Fruit fly (Drosophila melanogaster): ENCODE results near the gene Top3alpha.
A peak's percentile ranks its signal among the peaks of the same experiment; 100 is the strongest.

Top3alpha gene

dm6 chr2L:19517154-19517814, 19.3 kb downstream of the Top3alpha start, which contains the start of gene Hasp:
Gene Hasp (minus strand): TSS chr2L:19517204.
- peak; percentile 25 for TF ChIP-seq CG5204 (GFP tag; optimal IDR thresholded peaks at IDR 0.05)
- no peak for TF ChIP-seq kay (GFP tag; ENCODE audit: borderline replicate concordance)
- peak; percentile 25 for TF ChIP-seq CG7045 (GFP tag; optimal IDR thresholded peaks at IDR 0.05)
- TF ChIP-seq CG14711 (tag; optimal IDR thresholded peaks at IDR 0.05), result peak; percentile 8

dm6 chr2L:19518636-19519086, 20.7 kb downstream of the Top3alpha start, which contains the start of gene CG10132:
Gene CG10132 (plus strand): TSS chr2L:19518824.
- TF ChIP-seq CG7045 (GFP tag; optimal IDR thresholded peaks at IDR 0.05), result no peak
- TF ChIP-seq Hr96 (GFP tag; optimal IDR thresholded peaks at IDR 0.05), result no peak

- TF ChIP-seq CG12768 (GFP tag; optimal IDR thresholded peaks at IDR 0.05) (peak; percentile 4), CG5204 (GFP tag; optimal IDR thresholded peaks at IDR 0.05) (no peak)
Measured at dm6 chr2L:19519611-19520010, 21.6 kb downstream of the Top3alpha start.

DNA sequence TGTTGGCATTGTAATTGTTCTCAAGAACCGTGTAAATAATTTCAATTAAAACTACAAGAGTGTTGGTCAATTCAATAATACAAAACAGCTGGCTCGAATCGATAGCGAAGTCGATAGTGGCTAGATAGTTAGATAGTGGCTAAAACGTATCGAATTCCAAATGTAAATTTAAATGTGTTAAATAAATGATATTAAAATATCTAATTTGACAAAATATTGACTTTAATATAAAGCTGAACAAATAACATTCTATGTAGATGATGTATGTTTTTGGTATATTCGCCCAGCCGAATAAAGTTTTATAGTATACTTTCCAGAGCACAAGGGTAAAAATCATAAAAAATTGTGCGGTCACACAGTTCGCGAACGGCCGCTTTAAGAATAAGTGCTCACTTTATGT, 28.3 kb downstream of the Top3alpha start, which contains the start of the genes Dpm1 and CG10137:
TSS of gene Dpm1 (minus strand) at position 53 of the 400 bp plus-strand sequence.
TSS of gene CG10137 (plus strand) at position 371 of the 400 bp plus-strand sequence.
- TF ChIP-seq Clk (GFP tag; optimal IDR thresholded peaks at IDR 0.05) (no peak), Mnt (GFP tag; optimal IDR thresholded peaks at IDR 0.05) (peak; percentile 12), CG1620 (GFP tag; optimal IDR thresholded peaks at IDR 0.05) (peak; percentile 30), kay (GFP tag; ENCODE audit: borderline replicate concordance) (no peak), cic (GFP tag; optimal IDR thresholded peaks at IDR 0.05) (no peak), CG7101 (tag; optimal IDR thresholded peaks at IDR 0.05) (peak; percentile 26), CG11617 (GFP tag; optimal IDR thresholded peaks at IDR 0.05) (no peak), Hr96 (GFP tag; optimal IDR thresholded peaks at IDR 0.05) (no peak), pad (GFP tag; optimal IDR thresholded peaks at IDR 0.05) (peak; percentile 19), bab1 (GFP tag; optimal IDR thresholded peaks at IDR 0.05) (peak; percentile 60), ovo (GFP tag; optimal IDR thresholded peaks at IDR 0.05) (no peak), Crg-1 (GFP tag; optimal IDR thresholded peaks at IDR 0.05) (no peak)

DNA sequence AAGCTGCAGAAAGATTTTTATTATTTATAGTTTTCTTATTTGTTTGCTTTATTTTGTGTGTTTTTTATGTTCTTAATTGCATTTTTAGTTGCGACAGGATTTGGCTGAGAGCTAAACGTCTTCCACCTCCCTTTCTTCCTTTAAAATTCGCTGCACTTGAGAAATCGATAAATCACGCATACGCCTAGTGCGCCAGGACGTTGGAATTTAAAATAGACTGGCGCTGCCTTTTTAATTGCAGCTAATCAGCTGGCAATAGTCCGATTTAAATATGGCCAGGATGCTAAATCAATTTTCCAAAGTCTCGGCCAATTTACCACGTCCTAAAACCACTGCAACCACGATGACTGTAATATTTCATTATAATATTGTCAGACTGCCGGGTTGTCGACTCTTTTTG, 28.9 kb downstream of the Top3alpha start:
- no peak for TF ChIP-seq toe (GFP tag; optimal IDR thresholded peaks at IDR 0.05)

DNA sequence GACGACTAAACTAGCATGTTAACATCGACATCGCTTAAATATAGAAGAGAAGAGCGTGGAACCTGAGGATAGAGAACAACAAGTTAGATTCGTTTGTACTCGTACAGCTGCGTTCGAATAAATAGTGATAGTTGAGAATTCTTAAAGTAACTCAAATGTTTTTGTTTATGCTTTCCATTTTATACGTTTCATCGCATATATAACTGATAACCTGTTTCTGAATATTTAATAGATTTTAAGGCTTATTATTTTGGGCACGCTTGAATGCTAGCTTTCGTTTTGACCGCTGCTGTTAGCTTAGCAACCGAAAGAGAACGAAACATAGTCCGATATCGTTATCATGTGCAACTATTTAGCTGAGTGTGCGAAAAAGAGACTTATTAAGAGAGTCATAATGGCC, 30.3 kb downstream of the Top3alpha start:
- TF ChIP-seq CG33017 (tag; optimal IDR thresholded peaks at IDR 0.05), result peak; percentile 100
- peak; percentile 99 for TF ChIP-seq kay (GFP tag; ENCODE audit: borderline replicate concordance)
- peak; percentile 97 for TF ChIP-seq cic (GFP tag; optimal IDR thresholded peaks at IDR 0.05)
- no peak for TF ChIP-seq cnc (optimal IDR thresholded peaks at IDR 0.05)
- peak; percentile 98 for TF ChIP-seq Hr96 (GFP tag; optimal IDR thresholded peaks at IDR 0.05)
- TF ChIP-seq CG12768 (GFP tag; optimal IDR thresholded peaks at IDR 0.05), result peak; percentile 99
- TF ChIP-seq bab1 (GFP tag; optimal IDR thresholded peaks at IDR 0.05), result peak; percentile 99
- TF ChIP-seq tj (GFP tag; optimal IDR thresholded peaks at IDR 0.05), result peak; percentile 86
- peak; percentile 96 for TF ChIP-seq toe (GFP tag; optimal IDR thresholded peaks at IDR 0.05)
- peak; percentile 92 for TF ChIP-seq Mnt (GFP tag; optimal IDR thresholded peaks at IDR 0.05)
- TF ChIP-seq CG1620 (GFP tag; optimal IDR thresholded peaks at IDR 0.05), result peak; percentile 96
- peak; percentile 98 for TF ChIP-seq CG5204 (GFP tag; optimal IDR thresholded peaks at IDR 0.05)
- peak; percentile 99 for TF ChIP-seq CG7101 (tag; optimal IDR thresholded peaks at IDR 0.05)
- TF ChIP-seq pad (GFP tag; optimal IDR thresholded peaks at IDR 0.05), result peak; percentile 95
- peak; percentile 99 for TF ChIP-seq CG7045 (GFP tag; optimal IDR thresholded peaks at IDR 0.05)
- peak; percentile 98 for TF ChIP-seq CG14711 (tag; optimal IDR thresholded peaks at IDR 0.05)
- TF ChIP-seq ovo (GFP tag; optimal IDR thresholded peaks at IDR 0.05), result peak; percentile 60
- TF ChIP-seq Clk (GFP tag; optimal IDR thresholded peaks at IDR 0.05), result peak; percentile 97
- peak; percentile 95 for TF ChIP-seq Crg-1 (GFP tag; optimal IDR thresholded peaks at IDR 0.05)
- TF ChIP-seq CG11617 (GFP tag; optimal IDR thresholded peaks at IDR 0.05), result peak; percentile 99

DNA sequence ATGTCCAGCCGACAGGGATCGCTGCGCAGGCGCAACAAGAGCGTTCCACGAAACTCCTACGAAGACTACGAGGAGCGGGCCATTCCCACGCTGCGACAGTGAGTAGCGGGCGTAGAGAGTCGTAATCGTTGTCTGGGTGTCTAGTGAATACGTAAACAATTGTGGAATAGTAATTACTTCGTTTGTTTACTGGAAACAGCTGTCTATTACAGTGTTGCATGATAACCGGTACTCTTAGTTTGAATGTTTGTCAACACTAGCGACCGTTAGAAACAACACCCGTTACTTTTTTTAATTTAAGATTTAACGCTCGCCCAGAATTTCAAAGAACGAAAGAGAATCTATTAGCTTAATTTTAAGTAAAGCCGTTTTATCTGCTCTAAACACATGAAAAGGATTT, 32.1 kb downstream of the Top3alpha start, which contains the start of gene CG10165:
TSS of gene CG10165 (minus strand) at position 214 of the 400 bp plus-strand sequence.
- TF ChIP-seq tj (GFP tag; optimal IDR thresholded peaks at IDR 0.05) (no peak), kay (GFP tag; ENCODE audit: borderline replicate concordance) (no peak), CG7101 (tag; optimal IDR thresholded peaks at IDR 0.05) (peak; percentile 26), pad (GFP tag; optimal IDR thresholded peaks at IDR 0.05) (peak; percentile 10), Crg-1 (GFP tag; optimal IDR thresholded peaks at IDR 0.05) (peak; percentile 44), CG11617 (GFP tag; optimal IDR thresholded peaks at IDR 0.05) (no peak), Mnt (GFP tag; optimal IDR thresholded peaks at IDR 0.05) (peak; percentile 29), ovo (GFP tag; optimal IDR thresholded peaks at IDR 0.05) (peak; percentile 93), bab1 (GFP tag; optimal IDR thresholded peaks at IDR 0.05) (peak; percentile 2), cic (GFP tag; optimal IDR thresholded peaks at IDR 0.05) (peak; percentile 25), CG14711 (tag; optimal IDR thresholded peaks at IDR 0.05) (peak; percentile 16), Clk (GFP tag; optimal IDR thresholded peaks at IDR 0.05) (no peak), CG1620 (GFP tag; optimal IDR thresholded peaks at IDR 0.05) (peak; percentile 6)

All from whole organism, adult.